Worm (Caenorhabditis elegans) whole organism, L2 larva: Measurements from ENCODE around the gene C02B10.6.

Experiments used
- C34F6.9 ChIP-seq: fragments of 150-350 bp; optimal IDR thresholded peaks from 2 replicates; lab custom pipeline; 2014; ENCODE audit warnings: missing biosample characterization, missing genetic modification characterization
- F13H6.1 ChIP-seq: sonication (generic microtip); optimal IDR thresholded peaks from 2 replicates; lab custom pipeline; 2016; ENCODE audit warnings: missing genetic modification characterization, missing compliant biosample characterization
- Y55F3AM.14 ChIP-seq: fragments of 200-800 bp; sonication (Bioruptor generic); optimal IDR thresholded peaks from 2 replicates; lab custom pipeline; 2018; ENCODE audit warnings: mild to moderate bottlenecking, missing genetic modification characterization, missing compliant biosample characterization
- ZK546.5 ChIP-seq: sonication (generic microtip); optimal IDR thresholded peaks from 2 replicates; lab custom pipeline; 2017; ENCODE audit warnings: missing biosample characterization, missing genetic modification characterization
- alr-1 ChIP-seq: fragments of 150-350 bp; optimal IDR thresholded peaks from 2 replicates; lab custom pipeline; 2014; ENCODE audit warnings: missing biosample characterization, missing genetic modification characterization
- aly-2 ChIP-seq: fragments of 150-350 bp; optimal IDR thresholded peaks from 2 replicates; lab custom pipeline; 2014; ENCODE audit warnings: missing biosample characterization, missing genetic modification characterization
- ama-1 ChIP-seq: fragments of 150-350 bp; optimal IDR thresholded peaks from 2 replicates; lab custom pipeline; 2018; ENCODE audit warnings: inconsistent platforms
- blmp-1 ChIP-seq: sonication (generic microtip); optimal IDR thresholded peaks from 2 replicates; lab custom pipeline; 2017; ENCODE audit warnings: missing genetic modification characterization, mild to moderate bottlenecking, missing compliant biosample characterization, antibody characterized with exemption, moderate library complexity; ENCODE audit not compliant: insufficient read depth
- ceh-16 ChIP-seq: fragments of 150-350 bp; optimal IDR thresholded peaks from 2 replicates; lab custom pipeline; 2014; ENCODE audit warnings: missing biosample characterization, missing genetic modification characterization
- crh-2 ChIP-seq: sonication (generic microtip); optimal IDR thresholded peaks from 2 replicates; lab custom pipeline; 2017; ENCODE audit warnings: missing biosample characterization, missing genetic modification characterization
- egl-27 ChIP-seq: sonication (generic microtip); optimal IDR thresholded peaks from 3 replicates; lab custom pipeline; 2017; ENCODE audit warnings: missing biosample characterization, missing genetic modification reagents, missing genetic modification characterization
- elt-1 ChIP-seq: fragments of 150-350 bp; optimal IDR thresholded peaks from 2 replicates; lab custom pipeline; 2014; ENCODE audit warnings: missing biosample characterization, missing genetic modification characterization
- elt-3 ChIP-seq: sonication (generic microtip); optimal IDR thresholded peaks from 2 replicates; lab custom pipeline; 2017; ENCODE audit warnings: missing biosample characterization, missing genetic modification characterization
- fos-1 ChIP-seq: fragments of 150-350 bp; optimal IDR thresholded peaks from 2 replicates; lab custom pipeline; 2014; ENCODE audit warnings: missing biosample characterization, missing genetic modification characterization
- lin-11 ChIP-seq: fragments of 150-350 bp; sonication (generic microtip); optimal IDR thresholded peaks from 2 replicates; lab custom pipeline; 2014; ENCODE audit warnings: missing biosample characterization, missing genetic modification characterization, inconsistent platforms, mixed read lengths
- lin-13 ChIP-seq: fragments of 150-350 bp; optimal IDR thresholded peaks from 2 replicates; lab custom pipeline; 2014; ENCODE audit warnings: missing biosample characterization, missing genetic modification reagents, missing genetic modification characterization
- lin-39 ChIP-seq: fragments of 150-350 bp; optimal IDR thresholded peaks from 2 replicates; lab custom pipeline; 2014; ENCODE audit warnings: missing biosample characterization, missing genetic modification reagents, missing genetic modification characterization
- lsy-2 ChIP-seq, 2 experiments: fragments of 150-350 bp in 1 of 2; sonication (generic microtip) in 1 of 2; optimal IDR thresholded peaks; 2 replicates each; lab custom pipeline; 2014 to 2017; ENCODE audit warnings: missing biosample characterization in 2 of 2, missing genetic modification characterization in 2 of 2
- mab-5 ChIP-seq: fragments of 150-350 bp; optimal IDR thresholded peaks from 2 replicates; lab custom pipeline; 2014; ENCODE audit warnings: missing biosample characterization, missing genetic modification characterization
- mbf-1 ChIP-seq: sonication (generic microtip); optimal IDR thresholded peaks from 2 replicates; lab custom pipeline; 2017; ENCODE audit warnings: missing biosample characterization, missing genetic modification characterization
- mdl-1 ChIP-seq, 2 experiments: fragments of 150-350 bp in 1 of 2; sonication (generic microtip) in 1 of 2; optimal IDR thresholded peaks; 2 replicates each; lab custom pipeline; 2017; ENCODE audit warnings: missing biosample characterization in 2 of 2, missing genetic modification characterization in 2 of 2
- nhr-10 ChIP-seq: sonication (generic microtip); optimal IDR thresholded peaks from 2 replicates; lab custom pipeline; 2017; ENCODE audit warnings: missing biosample characterization, missing genetic modification characterization
- nhr-11 ChIP-seq: fragments of 150-350 bp; optimal IDR thresholded peaks from 2 replicates; lab custom pipeline; 2014; ENCODE audit warnings: missing biosample characterization, missing genetic modification characterization
- nhr-12 ChIP-seq: fragments of 150-350 bp; optimal IDR thresholded peaks from 2 replicates; lab custom pipeline; 2014; ENCODE audit warnings: missing biosample characterization, missing genetic modification characterization
- nhr-129 ChIP-seq: fragments of 150-350 bp; optimal IDR thresholded peaks from 2 replicates; lab custom pipeline; 2014; ENCODE audit warnings: missing biosample characterization, missing genetic modification characterization
- nhr-21 ChIP-seq: fragments of 150-350 bp; optimal IDR thresholded peaks from 2 replicates; lab custom pipeline; 2014; ENCODE audit warnings: missing biosample characterization, missing genetic modification characterization
- nhr-25 ChIP-seq: fragments of 150-350 bp; sonication (generic microtip); optimal IDR thresholded peaks from 3 replicates; lab custom pipeline; 2014; ENCODE audit warnings: missing biosample characterization, missing genetic modification characterization
- nhr-6 ChIP-seq: fragments of 150-350 bp; optimal IDR thresholded peaks from 2 replicates; lab custom pipeline; 2014; ENCODE audit warnings: missing biosample characterization, missing genetic modification characterization
- peb-1 ChIP-seq: fragments of 150-350 bp; optimal IDR thresholded peaks from 2 replicates; lab custom pipeline; 2014; ENCODE audit warnings: missing biosample characterization, missing genetic modification characterization
- sem-4 ChIP-seq: fragments of 150-350 bp; optimal IDR thresholded peaks from 2 replicates; lab custom pipeline; 2014; ENCODE audit warnings: missing biosample characterization, missing genetic modification reagents, missing genetic modification characterization
- skn-1 ChIP-seq: sonication (generic microtip); optimal IDR thresholded peaks from 2 replicates; lab custom pipeline; 2017; ENCODE audit warnings: missing biosample characterization, missing genetic modification characterization
- sma-9 ChIP-seq, 2 experiments: fragments of 150-350 bp in 1 of 2; sonication (generic microtip) in 1 of 2; optimal IDR thresholded peaks; 2 replicates each; lab custom pipeline; 2014 to 2016; ENCODE audit warnings: missing genetic modification characterization in 2 of 2, mild to moderate bottlenecking in 1 of 2, missing biosample characterization in 1 of 2, missing compliant biosample characterization in 1 of 2, missing genetic modification reagents in 1 of 2, moderate library complexity in 1 of 2
- snpc-4 ChIP-seq: fragments of 150-350 bp; optimal IDR thresholded peaks from 2 replicates; lab custom pipeline; 2014; ENCODE audit warnings: missing biosample characterization, missing genetic modification characterization
- unc-55 ChIP-seq: fragments of 150-350 bp; sonication (generic microtip); optimal IDR thresholded peaks from 3 replicates; lab custom pipeline; 2014; ENCODE audit warnings: missing biosample characterization, missing genetic modification reagents, missing genetic modification characterization
- zag-1 ChIP-seq: fragments of 150-350 bp; optimal IDR thresholded peaks from 2 replicates; lab custom pipeline; 2014; ENCODE audit warnings: missing biosample characterization, missing genetic modification characterization
- ztf-1 ChIP-seq: fragments of 200-800 bp; sonication (Bioruptor generic); conservative IDR thresholded peaks from 2 replicates; pipeline ENCODE4 v1.3.6; 2022; ENCODE audit warnings: missing genetic modification characterization, missing compliant biosample characterization
- ztf-11 ChIP-seq: sonication (generic microtip); optimal IDR thresholded peaks from 2 replicates; lab custom pipeline; 2017; ENCODE audit warnings: missing biosample characterization, missing genetic modification characterization
- ztf-4 ChIP-seq: fragments of 150-350 bp; optimal IDR thresholded peaks from 2 replicates; lab custom pipeline; 2014; ENCODE audit warnings: missing biosample characterization, missing genetic modification characterization

The C02B10.6 gene

ce11 chrIV:5076607-5077006, 5.9 kb downstream of the C02B10.6 start:
- TF ChIP-seq blmp-1 (tag; lab: Kevin White, UChicago) (no peak), ama-1 (lab: Kevin White, UChicago) (no peak), snpc-4 (no peak), sma-9 (GFP tag; optimal IDR thresholded peaks at IDR 0.05; lab: Kevin White, UChicago) (no peak), sma-9 (tag; optimal IDR thresholded peaks at IDR 0.05; lab: Kevin White, UChicago) (no peak), elt-1 (tag; lab: Kevin White, UChicago) (no peak), fos-1 (tag; lab: Kevin White, UChicago) (no peak), ceh-16 (tag; lab: Kevin White, UChicago) (no peak), ztf-11 (tag; lab: Kevin White, UChicago) (no peak), C34F6.9 (tag; lab: Kevin White, UChicago) (no peak), nhr-25 (no peak), alr-1 (tag; lab: Kevin White, UChicago) (no peak), mdl-1 (tag; optimal IDR thresholded peaks at IDR 0.05; lab: Kevin White, UChicago) (no peak), nhr-12 (no peak)
- TF ChIP-seq, all 48 proteins: peak for 0

ce11 chrIV:5077918-5078317, 7.2 kb downstream of the C02B10.6 start:
- TF ChIP-seq snpc-4 (no peak), nhr-129 (tag; lab: Kevin White, UChicago) (peak; percentile 23), nhr-6 (tag; lab: Kevin White, UChicago) (no peak), fos-1 (tag; lab: Kevin White, UChicago) (peak; percentile 52)

- TF ChIP-seq elt-3 (tag; lab: Kevin White, UChicago) (no peak), crh-2 (tag; lab: Kevin White, UChicago) (peak; percentile 22), lsy-2 (tag; optimal IDR thresholded peaks at IDR 0.05; lab: Kevin White, UChicago) (peak in 1 of 2 experiments; percentile 48), C34F6.9 (tag; lab: Kevin White, UChicago) (peak; percentile 39), zag-1 (tag; lab: Kevin White, UChicago) (peak; percentile 3), sem-4 (tag; lab: Kevin White, UChicago) (peak; percentile 39), ztf-1 (no peak), nhr-6 (tag; lab: Kevin White, UChicago) (no peak)
Measured at ce11 chrIV:5078846-5079245, 8.2 kb downstream of the C02B10.6 start.

DNA sequence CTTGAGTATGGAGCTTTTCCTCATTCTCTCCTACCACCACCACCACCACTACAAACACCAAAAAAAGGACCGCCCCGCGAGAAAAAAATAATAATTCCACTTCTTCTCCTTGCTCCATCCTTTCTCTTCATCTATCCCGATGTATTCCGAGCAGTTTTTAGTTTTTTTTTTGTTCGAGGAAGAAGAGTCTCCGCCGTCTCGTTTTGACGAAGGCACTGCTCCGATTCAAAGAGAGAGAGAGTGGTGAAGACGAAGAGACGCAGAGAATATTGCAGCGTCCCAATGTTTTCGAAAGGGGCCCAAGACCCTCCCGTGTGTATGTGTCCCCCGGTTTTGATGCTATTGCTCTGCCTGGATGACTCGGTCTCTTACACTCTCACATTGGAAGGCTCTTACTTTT, 10.4 kb downstream of the C02B10.6 start:
- no peak for TF ChIP-seq peb-1 (tag; lab: Kevin White, UChicago)
- TF ChIP-seq ama-1 (lab: Kevin White, UChicago): no peak
- TF ChIP-seq C34F6.9 (tag; lab: Kevin White, UChicago): peak; percentile 6
- TF ChIP-seq skn-1 (tag; lab: Kevin White, UChicago): no peak
- no peak for TF ChIP-seq ZK546.5 (tag; lab: Kevin White, UChicago)
- no peak for TF ChIP-seq lin-39
- no peak for TF ChIP-seq mbf-1 (tag; lab: Kevin White, UChicago)
- TF ChIP-seq ztf-11 (tag; lab: Kevin White, UChicago): no peak
- no peak for TF ChIP-seq egl-27 (tag; lab: Kevin White, UChicago)
- no peak for TF ChIP-seq nhr-6 (tag; lab: Kevin White, UChicago)
- TF ChIP-seq sem-4 (tag; lab: Kevin White, UChicago): no peak
- TF ChIP-seq lin-11: no peak
- TF ChIP-seq aly-2 (tag; lab: Kevin White, UChicago): no peak
- no peak for TF ChIP-seq ceh-16 (tag; lab: Kevin White, UChicago)
- peak; percentile 33 for TF ChIP-seq F13H6.1 (tag; lab: Kevin White, UChicago)
- TF ChIP-seq nhr-25: no peak
- no peak for TF ChIP-seq lin-13
- TF ChIP-seq zag-1 (tag; lab: Kevin White, UChicago): peak; percentile 35
- no peak for TF ChIP-seq mab-5 (tag; lab: Kevin White, UChicago)
- TF ChIP-seq nhr-11 (tag; lab: Kevin White, UChicago): no peak
- no peak for TF ChIP-seq snpc-4
- TF ChIP-seq unc-55: peak; percentile 25
- peak; percentile 9 for TF ChIP-seq nhr-129 (tag; lab: Kevin White, UChicago)
- TF ChIP-seq Y55F3AM.14 (GFP tag; lab: Kevin White, UChicago): peak; percentile 22
- no peak for TF ChIP-seq ztf-4
- TF ChIP-seq nhr-21: no peak
- no peak for TF ChIP-seq nhr-10 (tag; lab: Kevin White, UChicago)
